Worm (Caenorhabditis elegans) whole organism, L1 larva: ENCODE measurements around the gene C16A3.5.

Source experiments
- C04F5.9 ChIP-seq: sonication (generic microtip); optimal IDR thresholded peaks from 2 replicates; lab custom pipeline; 2016; ENCODE audit warnings: missing genetic modification characterization, missing compliant biosample characterization
- C34B4.2 ChIP-seq: sonication (generic microtip); optimal IDR thresholded peaks from 2 replicates; lab custom pipeline; 2017; ENCODE audit warnings: mild to moderate bottlenecking, missing genetic modification characterization, missing compliant biosample characterization
- alr-1 ChIP-seq: fragments of 200-800 bp; sonication (Bioruptor generic); optimal IDR thresholded peaks from 2 replicates; lab custom pipeline; 2018; ENCODE audit warnings: borderline replicate concordance, mild to moderate bottlenecking, missing genetic modification characterization, missing compliant biosample characterization
- blmp-1 ChIP-seq: fragments of 150-350 bp; optimal IDR thresholded peaks from 2 replicates; lab custom pipeline; 2014; ENCODE audit warnings: missing biosample characterization, missing genetic modification characterization
- ceh-63 ChIP-seq: fragments of 200-800 bp; sonication (Bioruptor generic); optimal IDR thresholded peaks from 2 replicates; lab custom pipeline; 2018; ENCODE audit warnings: mild to moderate bottlenecking, missing genetic modification characterization, missing compliant biosample characterization
- ceh-8 ChIP-seq: fragments of 200-800 bp; sonication (Bioruptor generic); optimal IDR thresholded peaks from 2 replicates; lab custom pipeline; 2018; ENCODE audit warnings: mild to moderate bottlenecking, missing genetic modification characterization, moderate library complexity, missing compliant biosample characterization
- ceh-82 ChIP-seq, 3 experiments: fragments of 150-350 bp in 1 of 3; sonication (generic microtip) in 2 of 3; optimal IDR thresholded peaks; 2 replicates each; lab custom pipeline; 2014 to 2017; ENCODE audit warnings: missing biosample characterization in 3 of 3, missing genetic modification characterization in 3 of 3
- ceh-88 ChIP-seq: fragments of 200-800 bp; sonication (Bioruptor generic); IDR thresholded peaks from 2 replicates; pipeline ENCODE4 v1.3.6; 2022; ENCODE audit warnings: missing genetic modification characterization, missing compliant biosample characterization
- ceh-90 ChIP-seq: sonication (generic microtip); optimal IDR thresholded peaks from 2 replicates; lab custom pipeline; 2016; ENCODE audit warnings: missing genetic modification characterization, missing compliant biosample characterization
- dpl-1 ChIP-seq, 3 experiments: fragments of 150-350 bp in 2 of 3; sonication (generic microtip) in 1 of 3; optimal IDR thresholded peaks; 2 replicates each; lab custom pipeline; 2014 to 2017; ENCODE audit warnings: missing biosample characterization in 3 of 3, missing genetic modification characterization in 3 of 3, missing genetic modification reagents in 3 of 3
- dsc-1 ChIP-seq: sonication (generic microtip); optimal IDR thresholded peaks from 2 replicates; lab custom pipeline; 2016; ENCODE audit warnings: mild to moderate bottlenecking, missing genetic modification characterization, missing compliant biosample characterization
- efl-1 ChIP-seq, 4 experiments: fragments of 150-350 bp; optimal IDR thresholded peaks in 3 of 4; peaks in 1 of 4; 1 replicate in 1 of 4; 2 replicates in 3 of 4; lab custom pipeline; 2014; ENCODE audit warnings: missing biosample characterization in 2 of 4, missing genetic modification characterization in 2 of 4, missing genetic modification reagents in 2 of 4
- egl-27 ChIP-seq, 2 experiments: fragments of 150-350 bp in 1 of 2; sonication (generic microtip); optimal IDR thresholded peaks; 3 replicates each; lab custom pipeline; 2017 to 2018; ENCODE audit warnings: missing biosample characterization in 2 of 2, missing genetic modification characterization in 2 of 2, missing genetic modification reagents in 2 of 2
- elt-3 ChIP-seq, 6 experiments: fragments of 150-350 bp in 1 of 6; sonication (generic microtip); optimal IDR thresholded peaks; 2 replicates each; lab custom pipeline; 2017 to 2018; ENCODE audit warnings: missing biosample characterization in 6 of 6, missing genetic modification characterization in 6 of 6, inconsistent platforms in 1 of 6
- ets-5 ChIP-seq: fragments of 200-800 bp; sonication (Bioruptor generic); IDR thresholded peaks from 2 replicates; pipeline ENCODE4 v1.3.6; 2022; ENCODE audit warnings: missing genetic modification characterization, missing compliant biosample characterization
- fkh-10 ChIP-seq: sonication (generic microtip); optimal IDR thresholded peaks from 2 replicates; lab custom pipeline; 2017; ENCODE audit warnings: missing biosample characterization, missing genetic modification reagents, missing genetic modification characterization
- fos-1 ChIP-seq: fragments of 150-350 bp; optimal IDR thresholded peaks from 2 replicates; lab custom pipeline; 2014; ENCODE audit warnings: missing biosample characterization, missing genetic modification characterization
- grh-1 ChIP-seq: fragments of 200-800 bp; sonication (Bioruptor generic); IDR thresholded peaks from 2 replicates; pipeline ENCODE4 v1.3.6; 2022; ENCODE audit warnings: missing genetic modification reagents, missing genetic modification characterization, missing compliant biosample characterization
- hlh-17 ChIP-seq: fragments of 200-800 bp; sonication (Bioruptor generic); optimal IDR thresholded peaks from 2 replicates; lab custom pipeline; 2018; ENCODE audit warnings: missing genetic modification characterization, mild to moderate bottlenecking, missing compliant biosample characterization, moderate library complexity, borderline replicate concordance
- hlh-4 ChIP-seq: sonication (generic microtip); optimal IDR thresholded peaks from 2 replicates; lab custom pipeline; 2016; ENCODE audit warnings: mild to moderate bottlenecking, missing genetic modification characterization, missing compliant biosample characterization
- isw-1 ChIP-seq: fragments of 200-800 bp; sonication (Bioruptor generic); IDR thresholded peaks from 2 replicates; pipeline ENCODE4 v1.3.6; 2022; ENCODE audit warnings: missing genetic modification characterization, missing compliant biosample characterization
- lin-13 ChIP-seq: fragments of 150-350 bp; optimal IDR thresholded peaks from 2 replicates; lab custom pipeline; 2014; ENCODE audit warnings: missing biosample characterization, missing genetic modification reagents, missing genetic modification characterization
- lin-15B ChIP-seq: fragments of 150-350 bp; sonication (generic microtip); optimal IDR thresholded peaks from 3 replicates; lab custom pipeline; 2014; ENCODE audit warnings: missing biosample characterization, missing genetic modification characterization
- lin-39 ChIP-seq: fragments of 150-350 bp; optimal IDR thresholded peaks from 2 replicates; lab custom pipeline; 2014; ENCODE audit warnings: missing biosample characterization, missing genetic modification reagents, missing genetic modification characterization
- lir-3 ChIP-seq: sonication (generic microtip); optimal IDR thresholded peaks from 2 replicates; lab custom pipeline; 2016; ENCODE audit warnings: mild to moderate bottlenecking, missing genetic modification characterization, moderate library complexity, missing compliant biosample characterization; ENCODE audit not compliant: poor library complexity
- mef-2 ChIP-seq: fragments of 150-350 bp; optimal IDR thresholded peaks from 2 replicates; lab custom pipeline; 2014; ENCODE audit warnings: missing biosample characterization, missing genetic modification characterization
- mep-1 ChIP-seq: fragments of 150-350 bp; optimal IDR thresholded peaks from 2 replicates; lab custom pipeline; 2014; ENCODE audit warnings: missing biosample characterization, missing genetic modification characterization
- nhr-11 ChIP-seq: fragments of 150-350 bp; optimal IDR thresholded peaks from 2 replicates; lab custom pipeline; 2014; ENCODE audit warnings: missing biosample characterization, missing genetic modification characterization
- nhr-12 ChIP-seq: sonication (generic microtip); optimal IDR thresholded peaks from 2 replicates; lab custom pipeline; 2017; ENCODE audit warnings: missing biosample characterization, missing genetic modification characterization
- nhr-19 ChIP-seq: fragments of 200-800 bp; sonication (Bioruptor generic); conservative IDR thresholded peaks from 2 replicates; pipeline ENCODE4 v1.3.6; 2022; ENCODE audit warnings: missing genetic modification characterization, missing compliant biosample characterization
- nhr-20 ChIP-seq: sonication (generic microtip); optimal IDR thresholded peaks from 2 replicates; lab custom pipeline; 2016; ENCODE audit warnings: mild to moderate bottlenecking, missing genetic modification characterization, missing compliant biosample characterization
- nhr-237 ChIP-seq: fragments of 150-350 bp; optimal IDR thresholded peaks from 2 replicates; lab custom pipeline; 2014; ENCODE audit warnings: missing biosample characterization, missing genetic modification characterization
- nhr-28 ChIP-seq: fragments of 150-350 bp; optimal IDR thresholded peaks from 2 replicates; lab custom pipeline; 2014; ENCODE audit warnings: missing biosample characterization, missing genetic modification characterization
- nhr-77 ChIP-seq: fragments of 150-350 bp; optimal IDR thresholded peaks from 2 replicates; lab custom pipeline; 2014; ENCODE audit warnings: missing biosample characterization, missing genetic modification characterization
- nhr-84 ChIP-seq: sonication (generic microtip); optimal IDR thresholded peaks from 2 replicates; lab custom pipeline; 2017; ENCODE audit warnings: missing biosample characterization, missing genetic modification characterization
- nhr-85 ChIP-seq: sonication (generic microtip); peaks from one replicate; lab custom pipeline; 2016; ENCODE audit warnings: missing genetic modification characterization, inconsistent platforms, missing compliant biosample characterization
- nhr-90 ChIP-seq: sonication (generic microtip); optimal IDR thresholded peaks from 2 replicates; lab custom pipeline; 2016; ENCODE audit warnings: mild to moderate bottlenecking, missing genetic modification characterization, missing compliant biosample characterization; ENCODE audit not compliant: poor library complexity
- pax-3 ChIP-seq: fragments of 200-800 bp; sonication (Bioruptor generic); optimal IDR thresholded peaks from 2 replicates; lab custom pipeline; 2018; ENCODE audit warnings: mild to moderate bottlenecking, missing genetic modification characterization, moderate library complexity, missing compliant biosample characterization
- pqm-1 ChIP-seq: sonication (generic microtip); optimal IDR thresholded peaks from 3 replicates; lab custom pipeline; 2017; ENCODE audit warnings: missing biosample characterization, missing genetic modification characterization
- rnt-1 ChIP-seq: sonication (generic microtip); optimal IDR thresholded peaks from 2 replicates; lab custom pipeline; 2016; ENCODE audit warnings: mild to moderate bottlenecking, missing genetic modification characterization, moderate library complexity, missing compliant biosample characterization
- skn-1 ChIP-seq: fragments of 150-350 bp; optimal IDR thresholded peaks from 2 replicates; lab custom pipeline; 2014; ENCODE audit warnings: missing biosample characterization, missing genetic modification characterization
- sox-4 ChIP-seq: sonication (generic microtip); optimal IDR thresholded peaks from 2 replicates; lab custom pipeline; 2016; ENCODE audit warnings: missing genetic modification characterization, missing compliant biosample characterization
- sup-37 ChIP-seq: fragments of 200-800 bp; sonication (Bioruptor generic); optimal IDR thresholded peaks from 2 replicates; lab custom pipeline; 2018; ENCODE audit warnings: mild to moderate bottlenecking, missing genetic modification characterization, missing compliant biosample characterization
- swsn-7 ChIP-seq: sonication (generic microtip); optimal IDR thresholded peaks from 2 replicates; lab custom pipeline; 2016; ENCODE audit warnings: missing genetic modification characterization, missing compliant biosample characterization
- tbx-2 ChIP-seq: sonication (generic microtip); optimal IDR thresholded peaks from 2 replicates; lab custom pipeline; 2016; ENCODE audit warnings: missing genetic modification characterization, missing compliant biosample characterization
- unc-30 ChIP-seq: sonication (generic microtip); optimal IDR thresholded peaks from 2 replicates; lab custom pipeline; 2017; ENCODE audit warnings: missing biosample characterization, missing genetic modification characterization
- unc-86 ChIP-seq: sonication (generic microtip); optimal IDR thresholded peaks from 2 replicates; lab custom pipeline; 2016; ENCODE audit warnings: missing genetic modification characterization, missing compliant biosample characterization
- xbp-1 ChIP-seq: sonication (generic microtip); optimal IDR thresholded peaks from 2 replicates; lab custom pipeline; 2016; ENCODE audit warnings: missing genetic modification characterization, missing compliant biosample characterization
- zag-1 ChIP-seq: fragments of 150-350 bp; optimal IDR thresholded peaks from 2 replicates; lab custom pipeline; 2014; ENCODE audit warnings: missing biosample characterization, missing genetic modification characterization
- zip-4 ChIP-seq: fragments of 200-800 bp; sonication (Bioruptor generic); optimal IDR thresholded peaks from 2 replicates; lab custom pipeline; 2018; ENCODE audit warnings: mild to moderate bottlenecking, missing genetic modification characterization, moderate library complexity, missing compliant biosample characterization
- ztf-4 ChIP-seq: fragments of 150-350 bp; optimal IDR thresholded peaks from 2 replicates; lab custom pipeline; 2014; ENCODE audit warnings: missing biosample characterization, missing genetic modification characterization

The C16A3.5 gene

ce11 chrIII:6360114-6360513 is 20.5 kb upstream of the C16A3.5 start (continued):
- TF ChIP-seq rnt-1 (peak; percentile 84), fkh-10 (GFP tag; lab: Kevin White, UChicago) (no peak), lin-39 (tag; lab: Kevin White, UChicago) (peak; percentile 66), ceh-88 (GFP tag; lab: Robert Waterston, UW) (no peak), ceh-82 (tag; optimal IDR thresholded peaks at IDR 0.05; lab: Kevin White, UChicago) (no peak), sox-4 (tag; lab: Kevin White, UChicago) (no peak), ets-5 (GFP tag; lab: Robert Waterston, UW) (no peak), nhr-19 (GFP tag; lab: Robert Waterston, UW) (peak; percentile 73), nhr-90 (tag; lab: Kevin White, UChicago) (no peak), C04F5.9 (no peak), ceh-8 (GFP tag; lab: Kevin White, UChicago) (no peak), dpl-1 (GFP tag; optimal IDR thresholded peaks at IDR 0.05; lab: Kevin White, UChicago) (peak in 1 of 3 experiments; percentile 28), nhr-85 (tag; lab: Kevin White, UChicago) (peak; percentile 97), lir-3 (tag; lab: Kevin White, UChicago) (peak; percentile 26), nhr-77 (no peak), unc-30 (tag; lab: Kevin White, UChicago) (no peak), egl-27 (tag; optimal IDR thresholded peaks at IDR 0.05; lab: Kevin White, UChicago) (peak in 1 of 2 experiments; percentile 1), hlh-4 (tag; lab: Kevin White, UChicago) (no peak)
- TF ChIP-seq, all 84 proteins: peak for 24

DNA sequence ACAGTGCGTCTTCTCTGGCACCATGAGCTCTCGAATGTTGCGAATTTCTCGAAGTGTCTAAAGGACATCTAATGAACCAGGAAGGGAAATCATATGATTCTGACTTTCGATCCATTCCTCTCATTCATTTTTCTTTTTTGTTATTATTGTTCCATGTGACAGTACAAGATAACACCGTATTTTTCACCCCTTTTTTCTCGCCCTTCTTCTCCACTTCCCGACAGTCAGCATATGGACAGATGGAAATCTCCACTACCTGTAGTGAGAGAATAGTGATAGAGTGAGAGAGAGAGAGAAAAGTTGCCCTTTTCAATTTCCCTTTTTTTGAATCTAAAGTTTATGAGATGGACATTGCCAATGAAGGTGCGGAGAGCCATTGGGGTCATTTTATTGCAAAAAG is 19.7 kb upstream of the C16A3.5 start:
- TF ChIP-seq nhr-28 (tag; lab: Kevin White, UChicago) (no peak), grh-1 (GFP tag; lab: Robert Waterston, UW) (no peak), unc-86 (tag; lab: Kevin White, UChicago) (no peak), lin-13 (GFP tag; lab: Kevin White, UChicago) (peak; percentile 13), efl-1 (optimal IDR thresholded peaks at IDR 0.05; lab: Kevin White, UChicago) (no peak), efl-1 (GFP tag; optimal IDR thresholded peaks at IDR 0.05 in 1 of 2; lab: Kevin White, UChicago) (no peak), sup-37 (GFP tag; lab: Kevin White, UChicago) (no peak), fkh-10 (GFP tag; lab: Kevin White, UChicago) (no peak), alr-1 (tag; lab: Kevin White, UChicago) (no peak), pqm-1 (tag; lab: Kevin White, UChicago) (no peak), isw-1 (GFP tag; lab: Robert Waterston, UW) (no peak), nhr-77 (no peak), zip-4 (GFP tag; lab: Kevin White, UChicago) (no peak), unc-30 (tag; lab: Kevin White, UChicago) (no peak), elt-3 (tag; optimal IDR thresholded peaks at IDR 0.05; lab: Kevin White, UChicago) (peak in 3 of 6 experiments; percentile 21 to 67 (median 31)), tbx-2 (tag; lab: Kevin White, UChicago) (peak; percentile 2), lin-15B (tag; lab: Kevin White, UChicago) (no peak), nhr-11 (no peak), ztf-4 (tag; lab: Kevin White, UChicago) (no peak), blmp-1 (tag; lab: Kevin White, UChicago) (peak; percentile 94), nhr-12 (tag; lab: Kevin White, UChicago) (no peak), nhr-84 (tag; lab: Kevin White, UChicago) (no peak), swsn-7 (no peak), zag-1 (tag; lab: Kevin White, UChicago) (no peak), hlh-17 (GFP tag; lab: Kevin White, UChicago) (no peak), rnt-1 (peak; percentile 29), C34B4.2 (tag; lab: Kevin White, UChicago) (no peak), mep-1 (tag; lab: Kevin White, UChicago) (peak; percentile 71), ceh-63 (GFP tag; lab: Kevin White, UChicago) (no peak), fos-1 (tag; lab: Kevin White, UChicago) (no peak), xbp-1 (tag; lab: Kevin White, UChicago) (no peak), ceh-90 (tag; lab: Kevin White, UChicago) (no peak), dsc-1 (no peak), nhr-20 (peak; percentile 73), mef-2 (no peak), nhr-85 (tag; lab: Kevin White, UChicago) (peak; percentile 97), skn-1 (tag; lab: Kevin White, UChicago) (peak; percentile 20), pax-3 (tag; lab: Kevin White, UChicago) (no peak), nhr-237 (tag; lab: Kevin White, UChicago) (no peak)
